Worm (Caenorhabditis elegans) whole organism, midembryonic: Measurements from ENCODE around the gene nhr-230.

ENCODE experiments used
- cog-1 ChIP-seq: sonication (generic microtip); optimal IDR thresholded peaks from 2 replicates; lab custom pipeline; 2016; ENCODE audit warnings: missing genetic modification characterization, missing compliant biosample characterization
- med-1 ChIP-seq: sonication (generic microtip); optimal IDR thresholded peaks from 2 replicates; lab custom pipeline; 2017; ENCODE audit warnings: missing genetic modification characterization, mild to moderate bottlenecking, missing compliant biosample characterization, antibody characterized with exemption, missing genetic modification reagents; ENCODE audit not compliant: insufficient read depth

DNA sequence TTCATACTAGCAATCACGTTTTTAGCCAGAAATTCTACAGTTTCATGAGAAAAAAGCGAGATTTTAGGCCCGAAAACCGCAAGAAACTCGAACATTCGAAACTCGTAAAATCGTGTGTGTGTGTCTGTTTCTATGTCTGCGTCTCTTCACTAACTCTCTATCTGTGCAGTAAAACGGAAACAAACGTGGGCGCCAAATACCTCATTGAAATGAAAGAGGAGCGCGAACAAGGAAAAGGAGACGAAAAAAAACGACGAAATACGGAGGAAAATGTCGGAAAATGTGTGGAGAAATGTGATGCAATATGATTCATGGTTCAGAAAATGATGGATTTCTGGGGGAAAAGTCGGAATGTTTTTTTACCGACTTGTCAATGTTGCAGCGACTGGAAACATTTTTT lies 21.9 kb downstream of the nhr-230 start:
- TF ChIP-seq cog-1 (no peak), med-1 (no peak)
